Fruit fly (Drosophila melanogaster): ENCODE measurements around the gene CG14086.

DNA sequence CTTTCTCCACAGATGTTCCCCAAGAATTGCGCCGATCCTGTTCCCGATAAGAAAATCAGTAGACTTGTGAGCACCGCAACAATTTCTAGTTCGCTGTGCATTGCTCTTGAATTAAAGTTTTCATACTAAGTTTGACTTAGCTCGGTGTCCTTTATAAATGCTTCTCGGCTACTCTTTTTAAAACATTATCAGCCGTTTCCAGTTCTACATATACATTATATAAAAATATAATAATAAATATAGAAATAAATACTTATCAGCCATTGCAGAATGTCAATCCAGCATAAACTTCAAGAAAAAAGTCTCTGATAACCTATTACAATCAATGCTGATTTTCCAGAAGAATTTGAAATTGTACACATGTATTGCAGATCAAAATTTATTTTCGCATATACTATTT, 5.0 kb upstream of the CG14086 start, which contains the start of gene CG14088:
- no peak for TF ChIP-seq fd3F (GFP tag; optimal IDR thresholded peaks at IDR 0.05)
- TF ChIP-seq ATbp (GFP tag; optimal IDR thresholded peaks at IDR 0.05) = no peak
- no peak for TF ChIP-seq CG3163 (GFP tag; optimal IDR thresholded peaks at IDR 0.05)
- no peak for TF ChIP-seq CG15073 (GFP tag; optimal IDR thresholded peaks at IDR 0.05)
- no peak for TF ChIP-seq fd64A (GFP tag; optimal IDR thresholded peaks at IDR 0.05)
- no peak for TF ChIP-seq dati (GFP tag; IDR thresholded peaks at IDR 0.05)
- no peak for TF ChIP-seq Deaf1 (tag; optimal IDR thresholded peaks at IDR 0.05)
- TF ChIP-seq trh (GFP tag; optimal IDR thresholded peaks at IDR 0.05) = no peak
- no peak for TF ChIP-seq CG2129 (GFP tag; IDR thresholded peaks at IDR 0.05; ENCODE audit: partially characterized antibody)

Measured in whole organism, embryonic.